Worm (Caenorhabditis elegans) whole organism, L4 larva: ENCODE measurements around the gene C55B6.4.

Source experiments
- ceh-20 ChIP-seq: fragments of 200-800 bp; sonication (Bioruptor generic); IDR thresholded peaks from 2 replicates; pipeline ENCODE4 v1.3.6; 2022; ENCODE audit warnings: missing genetic modification reagents, missing genetic modification characterization, missing compliant biosample characterization
- daf-12 ChIP-seq: fragments of 150-350 bp; optimal IDR thresholded peaks from 2 replicates; lab custom pipeline; 2014; ENCODE audit warnings: missing biosample characterization, missing genetic modification reagents, missing genetic modification characterization
- lin-38 ChIP-seq: fragments of 200-800 bp; sonication (Bioruptor generic); IDR thresholded peaks from 2 replicates; pipeline ENCODE4 v1.3.6; 2022; ENCODE audit warnings: missing genetic modification reagents, missing genetic modification characterization, missing compliant biosample characterization
- zag-1 ChIP-seq: fragments of 150-350 bp; optimal IDR thresholded peaks from 2 replicates; lab custom pipeline; 2014; ENCODE audit warnings: missing biosample characterization, missing genetic modification characterization

- no peak for TF ChIP-seq daf-12 (tag; lab: Kevin White, UChicago)
- no peak for TF ChIP-seq zag-1 (tag; lab: Kevin White, UChicago)
- no peak for TF ChIP-seq ceh-20 (GFP tag; lab: Robert Waterston, UW)
- TF ChIP-seq lin-38 (GFP tag; lab: Robert Waterston, UW), result no peak
These were observed 47.3 kb upstream of the C55B6.4 start for ce11 chrX:7234723-7235203.
